Fruit fly (Drosophila melanogaster): ENCODE results near the gene CG31183.

CG31183 gene

DNA sequence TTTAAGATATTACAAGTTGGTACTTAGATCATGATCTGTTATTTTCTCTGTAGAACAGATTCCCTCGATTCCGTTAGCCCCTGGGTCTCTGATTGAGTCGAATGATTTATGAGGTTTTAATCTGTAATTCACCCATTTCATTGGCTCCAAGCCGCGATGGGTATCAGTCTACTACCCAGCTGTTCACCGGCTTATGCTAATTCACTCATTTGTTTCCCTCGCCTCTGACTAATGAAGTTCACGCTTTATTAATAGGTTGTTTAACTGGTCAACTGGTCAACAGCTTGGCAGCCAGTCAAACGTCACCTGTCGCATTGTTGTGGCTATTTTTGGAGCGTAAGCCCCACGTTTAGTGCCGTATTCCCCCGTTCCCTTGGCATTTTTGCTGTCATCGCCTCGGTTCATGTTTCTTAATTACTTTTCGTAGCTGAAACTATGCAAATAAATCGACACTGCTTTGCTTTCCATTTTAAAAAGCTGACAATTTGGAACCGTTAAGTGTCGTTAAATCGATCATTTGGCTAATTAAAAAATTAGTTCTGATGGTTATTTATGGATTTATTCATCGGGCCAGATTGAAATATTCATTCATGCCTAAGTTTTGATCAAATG, 2.8 kb downstream of the CG31183 start:
- no peak for TF ChIP-seq noc (tag; optimal IDR thresholded peaks at IDR 0.05)

dm6 chr3R:15859896-15860295, 15.8 kb downstream of the CG31183 start, which contains the start of gene CG9632:
CG9632 (plus strand) TSS chr3R:15860196.
- no peak for TF ChIP-seq noc (tag; optimal IDR thresholded peaks at IDR 0.05)

DNA sequence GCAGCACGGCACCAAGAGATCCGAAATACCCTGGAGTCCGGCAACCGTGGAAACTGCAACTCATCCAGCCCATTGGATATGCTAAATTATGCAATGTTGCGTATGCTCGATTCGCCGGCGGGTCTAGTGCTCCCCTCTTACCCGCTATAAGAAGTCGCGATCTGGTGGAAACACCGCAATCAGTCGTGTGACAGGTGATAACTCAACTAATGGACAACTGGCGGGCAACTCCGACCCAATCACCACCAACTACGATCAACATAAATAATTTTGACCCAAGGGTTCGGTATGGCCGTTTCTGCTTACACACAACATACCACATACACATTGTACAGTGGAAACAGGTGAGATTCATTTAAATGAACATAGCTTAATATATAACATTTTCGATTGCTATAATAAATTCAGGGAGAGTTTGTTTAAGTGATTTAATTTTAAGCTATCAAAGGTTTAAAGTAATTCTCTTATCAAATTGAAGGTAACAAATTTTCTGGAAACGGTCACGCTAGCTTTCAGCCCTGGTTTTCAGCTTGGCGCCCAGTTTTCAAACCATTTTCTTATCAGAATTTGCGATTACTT, 18.5 kb downstream of the CG31183 start, which contains the start of gene Hmt-1:
Gene Hmt-1, minus strand, starts transcription at position 282 of the 579 bp plus-strand sequence.
- peak; percentile 49 for TF ChIP-seq noc (tag; optimal IDR thresholded peaks at IDR 0.05)

DNA sequence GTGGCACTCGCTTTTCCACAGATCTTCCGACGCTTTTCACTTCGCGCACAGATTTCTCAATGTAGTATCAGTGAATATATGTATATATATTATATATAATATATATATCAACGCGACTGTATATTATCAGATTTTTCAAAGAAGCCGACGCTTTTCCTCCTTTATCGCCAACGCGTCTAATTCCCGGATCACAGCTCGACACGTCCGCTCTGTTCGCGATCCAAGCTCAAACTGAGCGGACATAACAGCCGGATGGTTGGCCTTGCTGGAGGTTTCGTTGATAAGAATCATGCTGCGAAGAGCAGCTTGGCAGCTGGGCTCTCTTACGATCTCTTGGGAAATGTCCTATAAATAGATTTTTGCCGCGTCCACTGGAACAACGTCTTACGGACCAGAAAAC, 22.4 kb downstream of the CG31183 start, which contains the start of gene cv-d:
Gene cv-d, minus strand, starts transcription at position 235 of the 400 bp plus-strand sequence.
- TF ChIP-seq noc (tag; optimal IDR thresholded peaks at IDR 0.05): peak; percentile 13

dm6 chr3R:15851912-15852311, 23.8 kb downstream of the CG31183 start:
- no peak for TF ChIP-seq noc (tag; optimal IDR thresholded peaks at IDR 0.05)

- no peak for TF ChIP-seq noc (tag; optimal IDR thresholded peaks at IDR 0.05)
Measured at dm6 chr3R:15846234-15846633, 29.5 kb downstream of the CG31183 start, which contains the start of gene CG4546. CG4546 (plus strand) TSS chr3R:15846534.

DNA sequence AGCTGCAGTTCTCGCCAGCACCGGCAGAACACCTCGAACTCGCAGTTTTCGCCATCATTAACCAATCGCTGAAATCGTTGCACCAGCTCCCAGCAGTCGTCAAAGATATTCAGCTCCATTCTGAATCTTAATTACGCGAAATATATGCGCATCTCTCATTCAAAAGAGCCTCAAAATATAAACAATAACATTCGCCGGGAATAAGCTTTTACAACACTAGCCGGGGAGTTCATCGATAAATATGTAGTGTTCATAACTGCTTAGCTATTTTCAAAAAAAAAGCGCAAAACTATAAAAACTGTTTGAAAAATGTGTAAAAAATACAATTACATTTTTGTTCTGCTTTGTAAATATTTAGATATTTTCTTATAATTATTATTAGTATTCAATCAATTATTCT, 36.4 kb downstream of the CG31183 start, which contains the start of gene Pbp45:
Gene Pbp45, minus strand, starts transcription at position 222 of the 400 bp plus-strand sequence.
- no peak for TF ChIP-seq noc (tag; optimal IDR thresholded peaks at IDR 0.05)

DNA sequence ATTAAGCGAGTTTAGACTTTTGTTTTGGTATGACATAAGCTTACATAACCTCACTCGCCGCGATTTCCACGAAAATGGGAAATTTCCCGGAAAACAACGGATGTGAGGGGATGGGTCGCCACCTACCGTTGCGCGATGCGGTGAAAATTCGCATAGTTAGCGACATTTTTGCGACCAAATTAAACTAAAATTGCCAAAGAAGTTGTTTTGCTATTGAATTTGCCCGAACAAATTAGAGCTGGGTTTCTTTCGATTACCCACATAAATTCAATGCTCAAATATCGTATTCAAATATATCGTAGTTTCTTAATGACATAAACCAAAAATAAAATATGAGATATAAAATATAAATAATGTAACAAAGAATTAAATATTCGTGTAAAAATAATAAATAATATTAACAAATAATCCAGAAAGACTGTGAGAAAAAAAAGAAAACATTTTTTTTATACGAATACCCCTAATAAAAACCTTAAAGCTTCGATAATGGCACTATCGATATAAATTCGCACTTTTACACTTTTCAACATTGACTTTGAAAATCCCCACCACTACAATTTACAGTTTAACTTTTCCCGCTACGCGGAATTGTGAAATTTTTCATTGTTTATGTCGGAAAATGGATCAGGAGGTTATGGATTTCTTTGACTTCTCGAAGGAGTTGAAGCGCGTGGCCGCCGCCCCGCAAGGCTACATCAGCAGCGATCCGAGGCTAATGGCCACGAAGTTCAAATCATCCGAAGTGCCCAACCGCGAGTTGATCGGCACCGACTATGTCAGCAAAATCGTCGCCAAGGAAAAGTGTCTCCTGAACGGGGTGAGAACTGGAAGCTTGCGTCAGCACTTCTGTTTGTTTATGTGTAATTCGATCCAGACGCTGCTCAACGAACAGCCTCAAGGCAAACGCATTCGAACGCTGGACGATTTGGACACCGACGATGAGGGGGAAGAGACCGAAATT, 38.6 kb downstream of the CG31183 start, which contains the start of the genes ND-23 and spn-E:
Gene ND-23, minus strand, starts transcription at position 254 of the 961 bp plus-strand sequence.
Gene spn-E, plus strand, starts transcription at position 556 of the 961 bp plus-strand sequence.
- TF ChIP-seq noc (tag; optimal IDR thresholded peaks at IDR 0.05): no peak

DNA sequence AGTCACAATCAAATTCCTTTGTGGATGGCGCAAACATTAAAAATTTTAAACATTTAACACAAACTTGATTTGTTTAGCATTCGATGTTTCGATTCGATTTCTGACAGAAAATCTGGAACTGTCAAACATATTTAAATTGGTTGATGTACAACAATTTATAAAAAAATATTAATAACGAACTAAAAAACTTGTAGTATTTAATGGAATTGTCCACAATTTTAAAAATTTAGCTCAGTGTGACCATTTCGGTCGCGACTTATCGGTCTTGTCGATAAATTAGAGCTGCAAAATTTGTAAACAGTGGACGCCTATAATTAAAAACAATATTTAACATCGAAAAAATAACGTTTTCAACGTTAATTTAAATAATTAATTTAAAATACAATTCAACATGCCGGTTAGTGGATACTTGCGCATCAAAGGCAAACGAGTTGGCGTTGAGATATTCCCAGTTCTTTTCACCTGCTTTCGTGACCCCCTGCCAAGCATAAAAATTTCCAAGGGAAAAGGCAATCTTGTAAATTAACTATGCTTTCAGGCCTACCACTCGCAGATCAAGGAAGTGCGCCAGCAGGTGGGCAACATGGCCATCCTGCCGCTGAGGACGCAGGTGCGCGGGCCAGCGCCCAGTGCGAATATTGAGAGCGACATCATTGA, 41.2 kb downstream of the CG31183 start, which contains the start of the genes CG43317 and Arpc3A:
Gene CG43317, minus strand, starts transcription at position 51 of the 657 bp plus-strand sequence.
Gene Arpc3A, plus strand, starts transcription at position 274 of the 657 bp plus-strand sequence.
- TF ChIP-seq noc (tag; optimal IDR thresholded peaks at IDR 0.05): no peak

DNA sequence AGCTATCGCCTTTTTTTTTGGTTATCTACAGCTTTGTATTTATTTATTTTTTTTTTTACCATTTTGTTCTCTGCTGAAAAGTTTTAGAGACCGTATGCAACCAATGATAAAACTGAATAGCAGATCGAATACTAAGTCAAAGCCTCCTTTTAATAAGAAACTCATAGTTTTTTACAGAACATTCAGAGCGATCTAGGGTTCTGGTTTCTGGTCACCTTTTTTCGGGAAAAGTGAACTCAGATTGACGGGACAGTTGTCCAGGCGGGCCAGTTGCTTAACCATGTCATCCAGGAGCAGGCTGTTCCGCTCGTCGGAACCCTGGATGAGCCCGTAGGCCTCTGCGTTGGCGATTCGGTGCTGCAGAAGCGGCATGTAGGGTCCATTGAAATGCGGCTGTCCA, 42.4 kb downstream of the CG31183 start, which contains the start of gene CG43318:
Gene CG43318, minus strand, starts transcription at position 101 of the 400 bp plus-strand sequence.
- TF ChIP-seq noc (tag; optimal IDR thresholded peaks at IDR 0.05): no peak

dm6 chr3R:15832525-15832924, 43.2 kb downstream of the CG31183 start, which contains the start of gene rec:
rec (minus strand) TSS chr3R:15832632.
- TF ChIP-seq noc (tag; optimal IDR thresholded peaks at IDR 0.05): no peak

dm6 chr3R:15827559-15827958, 48.2 kb downstream of the CG31183 start:
- TF ChIP-seq noc (tag; optimal IDR thresholded peaks at IDR 0.05): no peak

DNA sequence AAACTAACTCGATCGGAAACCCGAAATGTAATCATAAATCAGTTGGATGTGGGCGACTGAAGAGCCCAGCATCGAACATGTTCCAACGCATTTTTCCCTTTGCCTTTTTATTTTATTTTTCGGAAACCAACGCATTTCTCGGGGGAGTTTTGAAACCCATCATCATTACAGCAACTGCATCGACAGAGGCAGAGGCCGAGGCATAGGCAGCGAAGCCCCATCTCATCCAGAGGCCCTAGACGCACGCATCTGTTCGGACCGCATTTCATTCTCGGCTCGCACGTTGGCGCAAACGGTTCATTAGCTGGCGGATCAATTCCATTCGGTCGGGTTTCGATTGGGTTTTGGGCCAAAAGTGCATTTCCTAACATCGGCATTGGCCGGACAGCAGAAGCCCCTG, 50.2 kb downstream of the CG31183 start, which contains the start of gene CG4576:
Gene CG4576, plus strand, starts transcription at position 227 of the 400 bp plus-strand sequence.
- TF ChIP-seq noc (tag; optimal IDR thresholded peaks at IDR 0.05): no peak

DNA sequence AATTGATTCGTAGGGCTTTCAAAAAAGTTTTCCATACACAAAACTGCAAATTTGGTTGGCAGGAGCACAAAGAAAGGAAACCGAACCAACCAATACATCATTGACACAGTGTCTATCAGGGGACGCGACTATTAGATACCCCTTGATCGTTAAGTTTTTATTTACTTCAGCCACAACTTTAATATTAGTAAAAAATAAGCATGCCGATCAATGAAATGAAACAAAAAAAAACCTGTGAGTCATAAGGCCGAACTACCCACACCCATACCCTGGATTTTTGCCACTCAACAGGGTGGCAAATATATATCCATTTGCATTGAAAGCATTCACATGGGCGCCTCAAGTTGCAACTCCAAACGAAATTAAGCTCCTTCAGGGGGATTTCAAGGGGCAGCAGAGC, 59.5 kb downstream of the CG31183 start:
- TF ChIP-seq noc (tag; optimal IDR thresholded peaks at IDR 0.05): no peak

dm6 chr3R:15814150-15814549, 61.6 kb downstream of the CG31183 start:
- TF ChIP-seq noc (tag; optimal IDR thresholded peaks at IDR 0.05): no peak

All from whole organism, larva.